Worm (Caenorhabditis elegans): ENCODE data around the gene chil-5.

DNA sequence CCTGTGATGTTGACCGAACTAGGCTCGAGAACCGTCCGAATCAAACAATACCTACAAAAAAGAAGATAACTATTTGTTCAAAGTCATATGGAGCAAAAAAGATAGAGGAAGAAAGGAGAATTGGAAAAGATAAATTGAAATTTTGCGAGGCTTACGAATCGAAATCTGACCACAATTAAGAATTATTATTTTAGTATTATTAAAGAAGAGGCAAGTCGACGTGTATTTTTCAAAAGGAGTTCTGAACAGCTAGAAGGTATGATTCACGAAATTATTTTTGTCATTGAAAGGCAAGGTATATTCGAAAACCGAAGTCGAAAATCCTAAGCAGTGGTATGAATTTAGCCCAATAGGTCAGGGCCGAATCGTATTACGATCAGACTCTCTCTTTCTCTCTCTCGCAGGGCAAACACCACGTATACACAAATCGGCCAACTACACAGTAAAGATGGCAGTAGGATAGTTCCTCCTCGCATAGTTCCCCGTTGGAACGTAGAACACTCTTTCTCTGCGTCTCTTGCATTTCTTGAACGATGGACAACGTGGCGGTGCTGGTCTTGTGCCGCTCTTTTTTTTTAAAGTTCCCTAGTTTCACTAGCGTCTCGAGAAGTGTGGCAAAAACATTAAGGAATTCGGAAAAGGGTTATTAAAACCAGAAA, 31.7 kb upstream of the chil-5 start, which contains the start of gene vgln-1:
- TF ChIP-seq F49E8.2 (tag; optimal IDR thresholded peaks at IDR 0.05; ENCODE audit: borderline replicate concordance), result no peak
- TF ChIP-seq php-3 (GFP tag; IDR thresholded peaks at IDR 0.05), result no peak
- TF ChIP-seq lsy-2 (tag; optimal IDR thresholded peaks at IDR 0.05), result peak in 1 of 2 experiments; percentile 46
- no peak for TF ChIP-seq nhr-42 (GFP tag; IDR thresholded peaks at IDR 0.05)
- TF ChIP-seq T26A8.4 (GFP tag; IDR thresholded peaks at IDR 0.05), result no peak
- TF ChIP-seq unc-39 (tag; optimal IDR thresholded peaks at IDR 0.05), result no peak
